Fruit fly (Drosophila melanogaster) whole organism, wandering third instar larva: ENCODE data around the gene CG34129.
A peak's percentile ranks its signal among the peaks of the same experiment; 100 is the strongest.

Source experiments
- Abd-B ChIP-seq: fragments of >200 bp; optimal IDR thresholded peaks from 2 replicates; lab custom pipeline; 2017; ENCODE audit warnings: missing biosample characterization, missing genetic modification characterization
- CG32264 ChIP-seq: fragments of 200-800 bp; sonication (Bioruptor generic); optimal IDR thresholded peaks from 2 replicates; lab custom pipeline; 2016; ENCODE audit warnings: missing biosample characterization, missing genetic modification characterization
- HLH106 ChIP-seq: fragments of 200-800 bp; optimal IDR thresholded peaks from 3 replicates; lab custom pipeline; 2019; ENCODE audit warnings: missing biosample characterization, mild to moderate bottlenecking, missing genetic modification characterization, moderate library complexity
- h ChIP-seq: fragments of 200-800 bp; sonication (Bioruptor generic); optimal IDR thresholded peaks from 3 replicates; lab custom pipeline; 2016; ENCODE audit warnings: missing biosample characterization, mild to moderate bottlenecking, missing genetic modification characterization
- jim ChIP-seq: fragments of 175-275, 200-325 bp; sonication (Bioruptor generic); optimal IDR thresholded peaks from 2 replicates; lab custom pipeline; 2016; ENCODE audit warnings: missing biosample characterization, mild to moderate bottlenecking, missing genetic modification characterization
- lola ChIP-seq: fragments of >200 bp; optimal IDR thresholded peaks from 2 replicates; lab custom pipeline; 2017; ENCODE audit warnings: missing biosample characterization, missing genetic modification characterization
- pan ChIP-seq: fragments of >200 bp; optimal IDR thresholded peaks from 2 replicates; lab custom pipeline; 2017
- psq ChIP-seq: fragments of 200-800 bp; sonication (Bioruptor generic); optimal IDR thresholded peaks from 3 replicates; lab custom pipeline; 2017; ENCODE audit warnings: missing biosample characterization, mild to moderate bottlenecking, missing genetic modification characterization, moderate library complexity
- tai ChIP-seq: sonication (Bioruptor generic); optimal IDR thresholded peaks from 2 replicates; lab custom pipeline; 2016; ENCODE audit warnings: missing biosample characterization, missing genetic modification characterization
- usp ChIP-seq: fragments of >200 bp; optimal IDR thresholded peaks from 2 replicates; lab custom pipeline; 2017; ENCODE audit warnings: missing biosample characterization, missing genetic modification characterization

DNA sequence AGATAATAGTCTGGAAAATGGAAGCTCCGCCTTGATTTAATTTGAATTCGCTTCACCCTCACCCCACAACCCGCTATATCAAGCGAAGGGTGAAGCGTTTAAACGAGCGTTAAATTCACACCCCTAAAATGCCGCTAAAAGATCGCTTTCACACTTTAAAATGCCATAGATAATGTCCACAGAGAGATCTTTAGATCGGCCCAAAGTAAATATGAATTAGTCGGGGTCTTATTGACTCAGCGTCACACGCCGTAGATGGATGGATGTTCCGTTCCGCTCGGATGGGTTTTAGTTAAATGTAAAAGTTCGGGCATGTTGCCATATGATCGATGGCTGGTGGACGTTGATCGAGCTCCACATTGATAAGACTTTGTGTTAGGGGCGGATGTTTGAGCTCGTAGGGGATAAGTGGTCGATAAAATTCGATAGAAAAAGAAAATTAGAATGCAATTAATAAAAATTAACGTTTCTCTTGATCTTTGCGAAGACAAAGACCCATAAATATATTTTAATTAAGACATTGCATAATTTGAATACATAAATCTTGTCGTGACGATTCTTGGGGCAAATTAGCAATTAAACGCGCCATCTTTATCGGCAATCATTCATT, 37.1 kb upstream of the CG34129 start:
- TF ChIP-seq CG32264 (no peak), HLH106 (tag; lab: Kevin White, UChicago) (no peak), psq (GFP tag; lab: Kevin White, UChicago) (no peak), jim (GFP tag; lab: Kevin White, UChicago) (no peak), Abd-B (GFP tag; lab: Kevin White, UChicago) (no peak), pan (lab: Kevin White, UChicago) (no peak), usp (GFP tag; lab: Kevin White, UChicago) (no peak), lola (no peak), h (peak; percentile 31), tai (GFP tag; lab: Kevin White, UChicago) (peak; percentile 14)
